Worm (Caenorhabditis elegans) whole organism, L2 larva: Measurements from ENCODE around the gene hpo-30.
A peak's percentile ranks its signal among the peaks of the same experiment; 100 is the strongest.

ENCODE experiments used
- ama-1 ChIP-seq: fragments of 150-350 bp; optimal IDR thresholded peaks from 2 replicates; lab custom pipeline; 2018; ENCODE audit warnings: inconsistent platforms
- ceh-82 ChIP-seq: fragments of 150-350 bp; optimal IDR thresholded peaks from 2 replicates; lab custom pipeline; 2014; ENCODE audit warnings: missing biosample characterization, missing genetic modification characterization
- fos-1 ChIP-seq: fragments of 150-350 bp; optimal IDR thresholded peaks from 2 replicates; lab custom pipeline; 2014; ENCODE audit warnings: missing biosample characterization, missing genetic modification characterization
- lin-11 ChIP-seq: fragments of 150-350 bp; sonication (generic microtip); optimal IDR thresholded peaks from 2 replicates; lab custom pipeline; 2014; ENCODE audit warnings: missing biosample characterization, missing genetic modification characterization, inconsistent platforms, mixed read lengths
- lin-39 ChIP-seq: fragments of 150-350 bp; optimal IDR thresholded peaks from 2 replicates; lab custom pipeline; 2014; ENCODE audit warnings: missing biosample characterization, missing genetic modification reagents, missing genetic modification characterization
- nhr-10 ChIP-seq: sonication (generic microtip); optimal IDR thresholded peaks from 2 replicates; lab custom pipeline; 2017; ENCODE audit warnings: missing biosample characterization, missing genetic modification characterization
- nhr-129 ChIP-seq: fragments of 150-350 bp; optimal IDR thresholded peaks from 2 replicates; lab custom pipeline; 2014; ENCODE audit warnings: missing biosample characterization, missing genetic modification characterization
- unc-55 ChIP-seq: fragments of 150-350 bp; sonication (generic microtip); optimal IDR thresholded peaks from 3 replicates; lab custom pipeline; 2014; ENCODE audit warnings: missing biosample characterization, missing genetic modification reagents, missing genetic modification characterization
- unc-62 ChIP-seq: fragments of 150-350 bp; optimal IDR thresholded peaks from 2 replicates; lab custom pipeline; 2014; ENCODE audit warnings: missing biosample characterization, missing genetic modification reagents, missing genetic modification characterization

ce11 chrV:12301985-12302591 is 8.1 kb downstream of the hpo-30 start, which contains the start of the genes frm-7 and F55C5.17:
- TF ChIP-seq nhr-10 (tag; lab: Kevin White, UChicago), result no peak
- TF ChIP-seq lin-39, result no peak
- no peak for TF ChIP-seq unc-55 (GFP tag; lab: Kevin White, UChicago)
- no peak for TF ChIP-seq ama-1 (lab: Kevin White, UChicago)
- peak; percentile 49 for TF ChIP-seq fos-1 (tag; lab: Kevin White, UChicago)
- TF ChIP-seq unc-62 (GFP tag; lab: Kevin White, UChicago), result no peak
- TF ChIP-seq nhr-129 (tag; lab: Kevin White, UChicago), result no peak
- no peak for TF ChIP-seq ceh-82 (tag; lab: Kevin White, UChicago)
- TF ChIP-seq lin-11 (tag; lab: Kevin White, UChicago), result no peak
